Fruit fly (Drosophila melanogaster): ENCODE data around the gene CG6833.

The CG6833 gene

dm6 chr3L:14055815-14056516 lies 5.0 kb downstream of the CG6833 start (continued):
- TF ChIP-seq CG6689 (GFP tag; IDR thresholded peaks at IDR 0.05), result no peak
- no peak for TF ChIP-seq CG17912 (GFP tag; optimal IDR thresholded peaks at IDR 0.05)
- TF ChIP-seq zfh2 (GFP tag; optimal IDR thresholded peaks at IDR 0.05), result no peak
- no peak for TF ChIP-seq Six4 (GFP tag; optimal IDR thresholded peaks at IDR 0.05)
- no peak for TF ChIP-seq Ets65A (GFP tag)
- TF ChIP-seq unc-4 (GFP tag; IDR thresholded peaks at IDR 0.05; ENCODE audit: partially characterized antibody), result no peak
- TF ChIP-seq CG6791 (GFP tag; IDR thresholded peaks at IDR 0.05; ENCODE audit: partially characterized antibody), result 0 out of 3 replicates have a peak, but pooled peaks have one; percentile 28
- peak; percentile 82 for TF ChIP-seq kay (GFP tag; optimal IDR thresholded peaks at IDR 0.05)
- TF ChIP-seq twi (tag; optimal IDR thresholded peaks at IDR 0.05), result no peak
- no peak for TF ChIP-seq CG4404 (GFP tag; IDR thresholded peaks at IDR 0.05)
- TF ChIP-seq CG1647 (GFP tag; optimal IDR thresholded peaks at IDR 0.05), result no peak
- TF ChIP-seq CG15514 (GFP tag; optimal IDR thresholded peaks at IDR 0.05), result no peak
- TF ChIP-seq vfl (GFP tag; optimal IDR thresholded peaks at IDR 0.05), result no peak
- no peak for TF ChIP-seq Hand (GFP tag; optimal IDR thresholded peaks at IDR 0.05)
- no peak for TF ChIP-seq cg (GFP tag; optimal IDR thresholded peaks at IDR 0.05)
- TF ChIP-seq Adf1 (GFP tag; IDR thresholded peaks at IDR 0.05), result peak; percentile 35; the same call in 1 of the 2 replicates
- no peak for TF ChIP-seq bab2 (GFP tag; optimal IDR thresholded peaks at IDR 0.05)
- peak; percentile 70 for TF ChIP-seq CG15479 (GFP tag; optimal IDR thresholded peaks at IDR 0.05)
- no peak for TF ChIP-seq nerfin-1 (tag; optimal IDR thresholded peaks at IDR 0.05)
- TF ChIP-seq aop (GFP tag; IDR thresholded peaks at IDR 0.05), result no peak
- no peak for TF ChIP-seq chif (GFP tag; optimal IDR thresholded peaks at IDR 0.05)
- peak; percentile 96 for TF ChIP-seq gsb-n (tag; optimal IDR thresholded peaks at IDR 0.05)
- TF ChIP-seq CG11695 (GFP tag; IDR thresholded peaks at IDR 0.05), result no peak
- peak; percentile 0 for TF ChIP-seq zen (tag; optimal IDR thresholded peaks at IDR 0.05)
- TF ChIP-seq wek (GFP tag; optimal IDR thresholded peaks at IDR 0.05), result no peak
- no peak for TF ChIP-seq ro (GFP tag; IDR thresholded peaks at IDR 0.05)
- TF ChIP-seq hkb (optimal IDR thresholded peaks at IDR 0.05), result no peak
- no peak for TF ChIP-seq hkb (GFP tag; IDR thresholded peaks at IDR 0.05)
- TF ChIP-seq CG7786 (GFP tag; optimal IDR thresholded peaks at IDR 0.05), result no peak
- no peak for TF ChIP-seq CG31224 (GFP tag; IDR thresholded peaks at IDR 0.05)
- TF ChIP-seq bcd (GFP tag; optimal IDR thresholded peaks at IDR 0.05), result no peak
- TF ChIP-seq da (GFP tag; optimal IDR thresholded peaks at IDR 0.05), result no peak
- TF ChIP-seq Nf-YC (tag; optimal IDR thresholded peaks at IDR 0.05), result peak; percentile 33
- TF ChIP-seq CG2202 (tag; optimal IDR thresholded peaks at IDR 0.05), result no peak
- TF ChIP-seq cato (GFP tag; optimal IDR thresholded peaks at IDR 0.05; ENCODE audit: borderline replicate concordance), result no peak
- TF ChIP-seq ac (GFP tag; optimal IDR thresholded peaks at IDR 0.05), result no peak
- TF ChIP-seq bbx (GFP tag; IDR thresholded peaks at IDR 0.05; ENCODE audit: partially characterized antibody), result no peak
- no peak for TF ChIP-seq CG10462 (GFP tag; optimal IDR thresholded peaks at IDR 0.05)
- no peak for TF ChIP-seq CG12942 (GFP tag; optimal IDR thresholded peaks at IDR 0.05)
- TF ChIP-seq NK7.1 (GFP tag; optimal IDR thresholded peaks at IDR 0.05), result no peak
- peak; percentile 24 for TF ChIP-seq kni (GFP tag; optimal IDR thresholded peaks at IDR 0.05)
- no peak for TF ChIP-seq tgo (GFP tag; IDR thresholded peaks at IDR 0.05)
- no peak for TF ChIP-seq Ravus (GFP tag; IDR thresholded peaks at IDR 0.05)
- no peak for TF ChIP-seq CG12659 (GFP tag; optimal IDR thresholded peaks at IDR 0.05)
- no peak for TF ChIP-seq Dip2 (GFP tag; IDR thresholded peaks at IDR 0.05)
- TF ChIP-seq CG2120 (GFP tag; optimal IDR thresholded peaks at IDR 0.05), result no peak
- TF ChIP-seq CG13123 (GFP tag; optimal IDR thresholded peaks at IDR 0.05), result no peak
- TF ChIP-seq Eip74EF (GFP tag; optimal IDR thresholded peaks at IDR 0.05), result no peak
- TF ChIP-seq B-H2 (GFP tag; optimal IDR thresholded peaks at IDR 0.05), result peak; percentile 40

Measured in whole organism, embryonic.